Worm (Caenorhabditis elegans) whole organism, dauer: Measurements from ENCODE around the gene col-149.

ENCODE experiments used
- unc-62 ChIP-seq: sonication (generic microtip); optimal IDR thresholded peaks from 2 replicates; lab custom pipeline; 2017; ENCODE audit warnings: missing biosample characterization, missing genetic modification reagents, missing genetic modification characterization

The col-149 gene

DNA sequence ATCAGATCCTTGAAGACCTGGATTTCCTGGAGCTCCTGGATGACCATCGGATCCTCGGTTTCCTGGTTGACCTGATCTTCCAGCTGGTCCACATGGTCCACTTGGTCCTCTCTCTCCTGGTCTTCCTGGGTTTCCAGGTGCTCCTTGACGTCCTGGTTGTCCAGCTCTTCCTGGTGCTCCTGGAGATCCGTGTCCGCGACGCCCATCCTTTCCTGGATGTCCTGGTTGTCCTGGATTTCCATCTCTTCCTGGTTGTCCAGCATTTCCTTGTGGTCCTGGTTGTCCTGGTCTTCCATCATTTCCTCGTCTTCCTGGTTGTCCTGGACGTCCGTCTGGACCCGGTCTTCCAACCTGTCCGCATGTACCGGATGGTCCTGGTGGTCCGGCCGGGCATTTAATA, 821 bp downstream of the col-149 start:
- TF ChIP-seq unc-62 (GFP tag; lab: Kevin White, UChicago) = no peak

- TF ChIP-seq unc-62 (GFP tag; lab: Kevin White, UChicago) = no peak
Measured at ce11 chrV:10289743-10290142, 2.9 kb downstream of the col-149 start, which contains the start of gene B0024.15. Gene B0024.15, plus strand, starts transcription at chrV:10290043.

DNA sequence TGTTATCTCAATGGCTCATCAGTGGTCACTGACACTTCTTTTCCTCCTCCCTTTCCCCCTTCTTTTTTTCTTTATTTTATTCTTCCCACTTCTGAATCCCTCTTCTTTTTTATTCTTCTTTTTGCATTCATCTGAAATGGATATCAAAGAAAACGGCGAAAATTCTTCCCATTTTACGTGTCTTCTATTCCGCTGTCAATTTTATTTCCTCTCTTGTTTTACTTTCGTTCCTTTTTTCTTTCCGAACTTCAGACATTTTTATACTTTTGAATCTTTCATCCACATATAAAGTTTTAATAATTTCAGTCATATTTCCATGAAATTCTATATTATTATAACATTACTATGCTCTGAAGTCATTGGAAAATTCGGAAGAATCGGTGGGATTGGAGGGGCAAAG, 5.4 kb downstream of the col-149 start, which contains the start of gene B0024.3:
B0024.3 (plus strand) TSS at position 301 of the 400 bp plus-strand sequence.
- no peak for TF ChIP-seq unc-62 (GFP tag; lab: Kevin White, UChicago)

ce11 chrV:10285853-10286252, 6.8 kb downstream of the col-149 start:
- TF ChIP-seq unc-62 (GFP tag; lab: Kevin White, UChicago) = no peak

DNA sequence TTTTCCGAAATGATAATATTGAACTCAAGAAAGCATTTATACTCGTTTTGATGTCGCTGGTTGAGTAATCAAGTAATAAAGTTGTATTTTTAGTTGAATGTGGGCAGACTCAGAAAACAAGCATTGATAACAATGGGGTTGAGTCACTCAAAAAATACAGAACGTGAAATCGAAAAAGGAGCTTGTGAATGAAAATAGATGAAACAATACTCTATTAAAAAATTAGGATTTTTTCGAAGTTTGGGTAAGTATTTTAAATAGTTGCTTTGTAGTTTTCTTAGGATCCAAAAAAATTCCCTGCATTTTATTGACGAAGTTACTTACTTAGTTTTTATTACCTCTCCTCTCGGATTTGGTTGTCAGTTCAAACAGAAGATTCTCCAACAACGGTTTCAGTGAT, 9.2 kb downstream of the col-149 start, which contains the start of gene lys-3:
lys-3 (minus strand) TSS at position 101 of the 400 bp plus-strand sequence.
- TF ChIP-seq unc-62 (GFP tag; lab: Kevin White, UChicago) = no peak

DNA sequence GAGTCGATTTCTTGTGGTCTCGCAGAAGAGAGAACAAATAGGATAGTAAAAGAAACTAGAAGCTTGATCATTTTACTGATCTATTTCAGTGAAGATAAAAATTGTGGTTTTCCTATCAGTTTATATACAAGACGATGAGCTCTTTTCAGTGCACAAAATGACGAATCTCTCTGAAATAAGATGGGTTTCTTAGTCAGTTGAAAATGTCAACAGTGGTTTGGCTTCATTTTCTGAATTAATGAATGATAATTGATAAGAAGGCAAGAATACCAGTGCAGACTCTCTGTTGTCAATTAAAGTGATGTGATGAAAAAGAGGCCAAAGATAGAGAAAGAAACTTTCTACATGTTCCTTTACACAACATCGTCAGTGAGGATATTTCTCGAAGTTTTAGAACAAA, 11.3 kb downstream of the col-149 start, which contains the start of gene lys-2:
lys-2 (minus strand) TSS at position 101 of the 400 bp plus-strand sequence.
- no peak for TF ChIP-seq unc-62 (GFP tag; lab: Kevin White, UChicago)

DNA sequence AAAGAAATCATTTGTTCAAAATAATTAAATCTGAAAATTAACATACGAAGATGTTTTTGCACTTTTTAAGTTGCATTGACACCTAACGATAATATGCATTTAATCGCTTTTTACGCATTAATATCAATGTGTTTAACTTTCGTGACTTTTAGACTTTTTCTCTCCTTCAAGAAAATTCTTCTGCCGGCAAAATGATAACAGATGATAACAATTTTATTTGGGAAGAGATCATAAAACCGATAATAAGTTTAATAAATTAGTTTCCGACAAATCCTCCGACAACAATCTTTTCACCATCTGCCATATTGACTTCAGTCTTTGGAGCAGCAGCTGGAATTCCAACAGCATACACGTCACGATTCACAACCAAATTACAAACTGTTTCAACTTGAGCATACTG, 12.6 kb downstream of the col-149 start:
- TF ChIP-seq unc-62 (GFP tag; lab: Kevin White, UChicago) = no peak

- TF ChIP-seq unc-62 (GFP tag; lab: Kevin White, UChicago) = no peak
Measured at ce11 chrV:10277579-10277978, 15.1 kb downstream of the col-149 start, which contains the start of gene lys-1. Gene lys-1, plus strand, starts transcription at chrV:10277904.

DNA sequence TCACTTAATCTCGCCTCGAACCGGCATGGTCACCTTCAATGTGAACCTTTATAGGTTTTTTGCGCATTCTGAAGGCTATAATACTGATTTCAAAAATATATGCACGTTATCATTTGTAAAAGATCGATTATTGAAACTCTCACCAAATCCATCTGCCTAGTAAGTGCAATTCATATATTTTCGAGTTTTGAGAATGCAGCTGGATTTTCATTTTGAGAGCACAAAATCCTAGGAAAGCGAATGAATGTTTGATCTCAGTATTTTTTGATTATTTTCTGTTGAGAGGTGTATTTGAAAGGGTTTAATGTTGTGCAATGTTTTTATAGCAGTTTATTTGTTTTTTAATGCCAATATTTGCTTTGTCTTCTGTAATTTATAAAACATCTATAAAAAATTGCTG, 16.6 kb downstream of the col-149 start:
- TF ChIP-seq unc-62 (GFP tag; lab: Kevin White, UChicago) = no peak

ce11 chrV:10275619-10276018, 17.1 kb downstream of the col-149 start, which contains the start of gene Y22F5A.11:
Gene Y22F5A.11, minus strand, starts transcription at chrV:10275646.
- no peak for TF ChIP-seq unc-62 (GFP tag; lab: Kevin White, UChicago)

DNA sequence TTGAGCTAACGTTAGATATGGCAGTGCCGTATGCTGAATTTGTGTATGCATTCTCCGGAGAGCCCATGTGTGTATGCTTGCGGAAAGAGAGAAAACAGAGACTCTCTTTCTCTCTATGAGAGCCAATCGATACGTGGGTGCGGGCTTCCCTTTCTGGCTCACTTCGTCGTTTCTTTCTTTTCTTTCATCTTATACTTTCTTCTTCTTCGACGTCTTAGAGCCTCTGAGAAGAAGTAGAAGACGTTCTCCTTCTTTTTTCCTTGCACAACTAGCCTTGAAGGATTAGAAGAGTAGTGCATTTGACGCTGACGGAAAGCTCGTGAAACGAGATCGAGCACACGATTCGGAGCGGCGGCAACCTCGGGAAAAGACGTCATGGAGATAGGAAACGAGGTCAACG, 18.8 kb downstream of the col-149 start:
- TF ChIP-seq unc-62 (GFP tag; lab: Kevin White, UChicago) = no peak

DNA sequence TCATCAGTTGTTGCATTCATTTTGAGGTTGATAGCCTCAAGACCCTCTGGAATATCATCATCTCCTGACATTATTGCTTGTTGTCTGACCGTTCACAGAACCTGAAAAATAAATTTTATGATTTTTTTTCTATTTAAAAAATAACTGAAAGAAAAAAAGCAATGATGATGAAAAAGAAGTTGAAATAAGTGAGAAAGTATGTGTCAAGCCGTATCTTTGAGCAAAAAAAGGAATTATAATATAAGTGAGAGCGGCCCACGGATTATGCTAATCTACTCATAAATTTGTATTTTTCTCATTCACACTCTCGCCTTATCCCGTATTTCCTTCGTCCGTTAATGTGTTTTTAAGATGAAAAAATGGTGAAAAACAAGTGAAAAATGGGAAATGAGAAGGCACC, 22.5 kb downstream of the col-149 start, which contains the start of gene ric-4:
ric-4 (minus strand) TSS at position 101 of the 400 bp plus-strand sequence.
- no peak for TF ChIP-seq unc-62 (GFP tag; lab: Kevin White, UChicago)

ce11 chrV:10266050-10266449, 26.6 kb downstream of the col-149 start:
- no peak for TF ChIP-seq unc-62 (GFP tag; lab: Kevin White, UChicago)

ce11 chrV:10265019-10265418, 27.6 kb downstream of the col-149 start:
- no peak for TF ChIP-seq unc-62 (GFP tag; lab: Kevin White, UChicago)

- TF ChIP-seq unc-62 (GFP tag; lab: Kevin White, UChicago) = no peak
Measured at ce11 chrV:10260460-10260859, 32.2 kb downstream of the col-149 start, which contains the start of gene sri-18. Gene sri-18, minus strand, starts transcription at chrV:10260560.

ce11 chrV:10256050-10256449, 36.6 kb downstream of the col-149 start, which contains the start of gene nhr-232:
Gene nhr-232, plus strand, starts transcription at chrV:10256170.
- no peak for TF ChIP-seq unc-62 (GFP tag; lab: Kevin White, UChicago)

DNA sequence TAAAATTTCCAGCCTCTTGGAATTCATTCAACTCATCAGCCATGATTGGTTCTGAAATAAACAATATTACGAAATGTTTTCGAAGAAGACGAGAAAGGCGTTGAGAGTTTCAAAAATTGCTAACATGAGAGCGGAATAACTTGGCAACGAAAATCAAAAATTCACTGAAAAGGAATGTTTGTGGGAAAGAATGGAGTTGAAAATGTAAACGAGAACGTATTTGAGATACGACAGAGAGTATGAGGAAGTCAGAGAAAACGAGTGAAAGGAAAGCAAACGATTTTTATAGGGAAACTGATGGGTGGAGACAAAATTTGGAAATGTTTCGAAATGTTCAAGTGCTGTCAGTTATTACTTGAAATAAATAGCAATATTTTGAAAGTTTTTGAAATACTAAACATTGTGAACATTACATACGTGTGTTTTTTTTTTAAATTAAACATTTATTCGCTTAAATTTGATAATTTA, 37.6 kb downstream of the col-149 start, which contains the start of gene rop-1:
rop-1 (minus strand) TSS at position 51 of the 468 bp plus-strand sequence.
- no peak for TF ChIP-seq unc-62 (GFP tag; lab: Kevin White, UChicago)
